Fruit fly (Drosophila melanogaster): ENCODE measurements around the gene obst-H.
A peak's percentile ranks its signal among the peaks of the same experiment; 100 is the strongest.

obst-H gene

dm6 chr3L:15498745-15499144, 30.3 kb downstream of the obst-H start, which contains the start of gene CG7275 (continued):
- TF ChIP-seq CG4328 (GFP tag; optimal IDR thresholded peaks at IDR 0.05) (no peak), gem (tag; optimal IDR thresholded peaks at IDR 0.05) (no peak), wor (GFP tag; IDR thresholded peaks at IDR 0.05) (no peak), ro (GFP tag; IDR thresholded peaks at IDR 0.05) (no peak), ham (GFP tag; IDR thresholded peaks at IDR 0.05) (no peak), CG7987 (GFP tag; optimal IDR thresholded peaks at IDR 0.05) (peak; percentile 36), ken (GFP tag; IDR thresholded peaks at IDR 0.05) (no peak), sqz (GFP tag; optimal IDR thresholded peaks at IDR 0.05) (no peak), Bgb (GFP tag; IDR thresholded peaks at IDR 0.05; ENCODE audit: partially characterized antibody) (peak; percentile 74), CG17328 (GFP tag; IDR thresholded peaks at IDR 0.05) (no peak), CG8281 (tag; optimal IDR thresholded peaks at IDR 0.05) (no peak), mld (GFP tag; IDR thresholded peaks at IDR 0.05; ENCODE audit: partially characterized antibody) (no peak), CG10366 (GFP tag; IDR thresholded peaks at IDR 0.05) (no peak), Taf1 (GFP tag; IDR thresholded peaks at IDR 0.05) (no peak), HLH4C (GFP tag; IDR thresholded peaks at IDR 0.05; ENCODE audit: partially characterized antibody) (0 out of 3 replicates have a peak, but pooled peaks have one; percentile 48), CG5180 (GFP tag; optimal IDR thresholded peaks at IDR 0.05) (no peak), rib (GFP tag; IDR thresholded peaks at IDR 0.05) (no peak), cwo (GFP tag; optimal IDR thresholded peaks at IDR 0.05) (no peak), Sry-δ (GFP tag; optimal IDR thresholded peaks at IDR 0.05) (peak; percentile 4), CG13775 (GFP tag; optimal IDR thresholded peaks at IDR 0.05) (no peak), hb (GFP tag; IDR thresholded peaks at IDR 0.05; ENCODE audit: partially characterized antibody) (no peak), CG14710 (tag; optimal IDR thresholded peaks at IDR 0.05) (peak; percentile 100), HLH3B (GFP tag; IDR thresholded peaks at IDR 0.05) (no peak), unc-4 (GFP tag; IDR thresholded peaks at IDR 0.05; ENCODE audit: partially characterized antibody) (peak; percentile 52; the same call in 1 of the 2 replicates), dysf (GFP tag; IDR thresholded peaks at IDR 0.05) (no peak), jing (GFP tag; optimal IDR thresholded peaks at IDR 0.05) (no peak), CG10321 (GFP tag; IDR thresholded peaks at IDR 0.05) (no peak), zfh2 (GFP tag; optimal IDR thresholded peaks at IDR 0.05) (no peak), so (GFP tag; IDR thresholded peaks at IDR 0.05) (no peak), Mrtf (GFP tag; IDR thresholded peaks at IDR 0.05) (no peak), ssp (GFP tag; IDR thresholded peaks at IDR 0.05) (no peak), Elba2 (GFP tag; optimal IDR thresholded peaks at IDR 0.05) (no peak), Sin3A (optimal IDR thresholded peaks at IDR 0.05) (peak; percentile 52), otp (GFP tag; IDR thresholded peaks at IDR 0.05) (no peak), Myb (GFP tag; optimal IDR thresholded peaks at IDR 0.05) (peak; percentile 47), NFAT (GFP tag; IDR thresholded peaks at IDR 0.05) (no peak), CG14050 (GFP tag; IDR thresholded peaks at IDR 0.05) (no peak), stc (GFP tag; IDR thresholded peaks at IDR 0.05) (no peak), Rfx (GFP tag; IDR thresholded peaks at IDR 0.05) (no peak), CG6175 (GFP tag; IDR thresholded peaks at IDR 0.05) (no peak), CG18764 (GFP tag; optimal IDR thresholded peaks at IDR 0.05) (no peak), row (GFP tag; IDR thresholded peaks at IDR 0.05) (peak; percentile 16; the same call in 1 of the 3 replicates), Sox102F (GFP tag; optimal IDR thresholded peaks at IDR 0.05) (no peak), CG3163 (GFP tag; optimal IDR thresholded peaks at IDR 0.05) (no peak), Atf-2 (GFP tag; optimal IDR thresholded peaks at IDR 0.05) (no peak), CG7357 (GFP tag; IDR thresholded peaks at IDR 0.05) (no peak), h (optimal IDR thresholded peaks at IDR 0.05) (no peak), Dbx (GFP tag; IDR thresholded peaks at IDR 0.05) (no peak), CG14014 (GFP tag; IDR thresholded peaks at IDR 0.05) (no peak), gt (GFP tag; IDR thresholded peaks at IDR 0.05) (no peak), usp (GFP tag; optimal IDR thresholded peaks at IDR 0.05) (no peak), YL-1 (GFP tag; optimal IDR thresholded peaks at IDR 0.05) (peak; percentile 71), Xrp1 (GFP tag; IDR thresholded peaks at IDR 0.05) (no peak), schlank (tag; optimal IDR thresholded peaks at IDR 0.05) (no peak)

Measured in whole organism, embryonic.